Worm (Caenorhabditis elegans) whole organism, L4 larva: ENCODE results near the gene cyp-32A1.

Experiments used
- F44E2.7 ChIP-seq: fragments of 200-800 bp; sonication (Bioruptor generic); IDR thresholded peaks from 2 replicates; pipeline ENCODE4 v2.1.2; 2022; ENCODE audit warnings: missing genetic modification characterization, missing compliant biosample characterization
- T26A8.4 ChIP-seq: fragments of 200-800 bp; sonication (Bioruptor generic); IDR thresholded peaks from 2 replicates; pipeline ENCODE4 v1.3.6; 2022; ENCODE audit warnings: missing genetic modification characterization, missing compliant biosample characterization
- Y105C5A.15 ChIP-seq: fragments of 200-800 bp; sonication (Bioruptor generic); IDR thresholded peaks from 2 replicates; pipeline ENCODE4 v1.3.6; 2022; ENCODE audit warnings: missing genetic modification characterization, missing compliant biosample characterization
- Y48G9A.11 ChIP-seq: fragments of 200-800 bp; sonication (Bioruptor generic); IDR thresholded peaks from 2 replicates; pipeline ENCODE4 v1.3.6; 2022; ENCODE audit warnings: missing genetic modification reagents, missing genetic modification characterization, missing compliant biosample characterization
- Y5F2A.4 ChIP-seq: fragments of 200-800 bp; sonication (Bioruptor generic); optimal IDR thresholded peaks from 2 replicates; lab custom pipeline; 2018; ENCODE audit warnings: mild to moderate bottlenecking, missing genetic modification characterization, missing compliant biosample characterization
- ZK546.5 ChIP-seq, 2 experiments: sonication (generic microtip); optimal IDR thresholded peaks; 2 replicates each; lab custom pipeline; 2017; ENCODE audit warnings: missing biosample characterization in 2 of 2, missing genetic modification characterization in 2 of 2
- arid-1 ChIP-seq: fragments of 200-800 bp; sonication (Bioruptor generic); conservative IDR thresholded peaks from 2 replicates; pipeline ENCODE4 v1.3.6; 2022; ENCODE audit warnings: missing genetic modification reagents, missing genetic modification characterization, missing compliant biosample characterization
- attf-4 ChIP-seq: sonication (generic microtip); optimal IDR thresholded peaks from 3 replicates; lab custom pipeline; 2017; ENCODE audit warnings: missing biosample characterization, missing genetic modification characterization
- ceh-44 ChIP-seq: fragments of 200-800 bp; sonication (Bioruptor generic); IDR thresholded peaks from 2 replicates; pipeline ENCODE4 v1.3.6; 2022; ENCODE audit warnings: missing genetic modification reagents, missing genetic modification characterization, missing compliant biosample characterization
- ceh-82 ChIP-seq: sonication (generic microtip); optimal IDR thresholded peaks from 2 replicates; lab custom pipeline; 2017; ENCODE audit warnings: missing biosample characterization, missing genetic modification characterization
- daf-16 ChIP-seq, 3 experiments: sonication (generic microtip); optimal IDR thresholded peaks; 2 replicates each; lab custom pipeline; 2016 to 2017; ENCODE audit warnings: missing genetic modification characterization in 3 of 3, missing genetic modification reagents in 3 of 3, mild to moderate bottlenecking in 2 of 3, missing compliant biosample characterization in 2 of 3, missing biosample characterization in 1 of 3, moderate library complexity in 1 of 3
- daf-19 ChIP-seq: fragments of 200-800 bp; sonication (Bioruptor generic); conservative IDR thresholded peaks from 2 replicates; pipeline ENCODE4 v1.3.6; 2022; ENCODE audit warnings: missing genetic modification characterization, missing compliant biosample characterization
- dmd-9 ChIP-seq: fragments of 200-800 bp; sonication (Bioruptor generic); IDR thresholded peaks from 2 replicates; pipeline ENCODE4 v1.3.6; 2022; ENCODE audit warnings: missing genetic modification reagents, missing genetic modification characterization, missing compliant biosample characterization
- duxl-1 ChIP-seq: sonication (generic microtip); optimal IDR thresholded peaks from 2 replicates; lab custom pipeline; 2016; ENCODE audit warnings: mild to moderate bottlenecking, missing genetic modification characterization, moderate library complexity, missing compliant biosample characterization; ENCODE audit not compliant: poor library complexity
- dve-1 ChIP-seq: sonication (generic microtip); optimal IDR thresholded peaks from 2 replicates; lab custom pipeline; 2017; ENCODE audit warnings: antibody characterized with exemption, mild to moderate bottlenecking, missing genetic modification characterization, missing compliant biosample characterization; ENCODE audit not compliant: insufficient read depth
- egl-27 ChIP-seq: sonication (generic microtip); optimal IDR thresholded peaks from 3 replicates; lab custom pipeline; 2017; ENCODE audit warnings: missing biosample characterization, missing genetic modification reagents, missing genetic modification characterization
- egl-43 ChIP-seq: fragments of 200-800 bp; sonication (Bioruptor generic); IDR thresholded peaks from 2 replicates; pipeline ENCODE4 v1.3.6; 2022; ENCODE audit warnings: missing genetic modification reagents, missing genetic modification characterization, missing compliant biosample characterization
- gei-8 ChIP-seq: fragments of 200-800 bp; sonication (Bioruptor generic); optimal IDR thresholded peaks from 2 replicates; lab custom pipeline; 2018; ENCODE audit warnings: mild to moderate bottlenecking, missing genetic modification characterization, missing compliant biosample characterization
- hif-1 ChIP-seq, 2 experiments: sonication (generic microtip); optimal IDR thresholded peaks; 2 replicates each; lab custom pipeline; 2016 to 2017; ENCODE audit warnings: missing compliant biosample characterization in 2 of 2, missing genetic modification characterization in 2 of 2, missing genetic modification reagents in 2 of 2, missing genotype in 2 of 2, mild to moderate bottlenecking in 1 of 2
- hlh-11 ChIP-seq: fragments of 200-800 bp; sonication (Bioruptor generic); optimal IDR thresholded peaks from 2 replicates; lab custom pipeline; 2018; ENCODE audit warnings: mild to moderate bottlenecking, missing genetic modification characterization, missing compliant biosample characterization
- hlh-30 ChIP-seq: sonication (generic microtip); optimal IDR thresholded peaks from 2 replicates; lab custom pipeline; 2017; ENCODE audit warnings: antibody characterized with exemption, mild to moderate bottlenecking, missing genetic modification characterization, missing compliant biosample characterization; ENCODE audit not compliant: insufficient read depth
- hmg-1.1 ChIP-seq: fragments of 200-800 bp; sonication (Bioruptor generic); IDR thresholded peaks from 2 replicates; pipeline ENCODE4 v1.3.6; 2022; ENCODE audit warnings: missing genetic modification reagents, missing genetic modification characterization, missing compliant biosample characterization
- lin-13 ChIP-seq: fragments of 150-350 bp; optimal IDR thresholded peaks from 2 replicates; lab custom pipeline; 2014; ENCODE audit warnings: missing biosample characterization, missing genetic modification reagents, missing genetic modification characterization
- lin-38 ChIP-seq: fragments of 200-800 bp; sonication (Bioruptor generic); IDR thresholded peaks from 2 replicates; pipeline ENCODE4 v1.3.6; 2022; ENCODE audit warnings: missing genetic modification reagents, missing genetic modification characterization, missing compliant biosample characterization
- lin-39 ChIP-seq: fragments of 150-350 bp; optimal IDR thresholded peaks from 2 replicates; lab custom pipeline; 2014; ENCODE audit warnings: missing biosample characterization, missing genetic modification reagents, missing genetic modification characterization
- lsy-2 ChIP-seq, 2 experiments: fragments of 150-350 bp in 1 of 2; sonication (generic microtip) in 1 of 2; optimal IDR thresholded peaks; 2 replicates each; lab custom pipeline; 2014 to 2017; ENCODE audit warnings: missing biosample characterization in 2 of 2, missing genetic modification characterization in 2 of 2
- madf-5 ChIP-seq, 2 experiments: fragments of 200-800 bp; sonication (Bioruptor generic); IDR thresholded peaks; 2 replicates each; pipeline ENCODE4 v1.3.6; 2022; ENCODE audit warnings: missing compliant biosample characterization in 2 of 2, missing genetic modification characterization in 2 of 2
- madf-9 ChIP-seq: fragments of 200-800 bp; sonication (Bioruptor generic); conservative IDR thresholded peaks from 2 replicates; pipeline ENCODE4 v1.3.6; 2022; ENCODE audit warnings: missing genetic modification reagents, missing genetic modification characterization, missing compliant biosample characterization
- mep-1 ChIP-seq: fragments of 150-350 bp; sonication (generic microtip); optimal IDR thresholded peaks from 3 replicates; lab custom pipeline; 2014; ENCODE audit warnings: missing biosample characterization, missing genetic modification characterization
- mes-2 ChIP-seq: sonication (generic microtip); optimal IDR thresholded peaks from 2 replicates; lab custom pipeline; 2016; ENCODE audit warnings: missing genotype, mild to moderate bottlenecking, missing genetic modification characterization, missing compliant biosample characterization; ENCODE audit not compliant: poor library complexity, severe bottlenecking
- mxl-2 ChIP-seq: fragments of 200-800 bp; sonication (Bioruptor generic); conservative IDR thresholded peaks from 2 replicates; pipeline ENCODE4 v1.3.6; 2022; ENCODE audit warnings: missing genetic modification reagents, missing genetic modification characterization, missing compliant biosample characterization
- nhr-10 ChIP-seq: fragments of 150-350 bp; optimal IDR thresholded peaks from 2 replicates; lab custom pipeline; 2014; ENCODE audit warnings: missing biosample characterization, missing genetic modification characterization
- nhr-102 ChIP-seq: sonication (generic microtip); optimal IDR thresholded peaks from 2 replicates; lab custom pipeline; 2016; ENCODE audit warnings: mild to moderate bottlenecking, missing genetic modification characterization, moderate library complexity, missing compliant biosample characterization
- nhr-111 ChIP-seq: fragments of 200-800 bp; sonication (Bioruptor generic); optimal IDR thresholded peaks from 2 replicates; lab custom pipeline; 2018; ENCODE audit warnings: mild to moderate bottlenecking, missing genetic modification characterization, missing compliant biosample characterization
- nhr-237 ChIP-seq: sonication (generic microtip); optimal IDR thresholded peaks from 2 replicates; lab custom pipeline; 2017; ENCODE audit warnings: missing biosample characterization, missing genetic modification characterization
- nhr-28 ChIP-seq: fragments of 150-350 bp; optimal IDR thresholded peaks from 2 replicates; lab custom pipeline; 2014; ENCODE audit warnings: missing biosample characterization, missing genetic modification characterization
- php-3 ChIP-seq: fragments of 200-800 bp; sonication (Bioruptor generic); IDR thresholded peaks from 2 replicates; pipeline ENCODE4 v1.3.6; 2022; ENCODE audit warnings: missing genetic modification reagents, missing genetic modification characterization, missing compliant biosample characterization
- pqm-1 ChIP-seq: sonication (generic microtip); optimal IDR thresholded peaks from 2 replicates; lab custom pipeline; 2017; ENCODE audit warnings: missing biosample characterization, missing genetic modification characterization
- rbr-2 ChIP-seq: sonication (generic microtip); optimal IDR thresholded peaks from 2 replicates; lab custom pipeline; 2016; ENCODE audit warnings: missing genotype, missing genetic modification characterization, missing compliant biosample characterization
- sdz-12 ChIP-seq: fragments of 200-800 bp; sonication (Bioruptor generic); optimal IDR thresholded peaks from 2 replicates; lab custom pipeline; 2018; ENCODE audit warnings: mild to moderate bottlenecking, missing genetic modification characterization, missing compliant biosample characterization
- unc-62 ChIP-seq, 3 experiments: fragments of 150-350 bp in 1 of 3; sonication (generic microtip); optimal IDR thresholded peaks in 2 of 3; peaks in 1 of 3; 1 replicate in 1 of 3; 2 replicates in 2 of 3; lab custom pipeline; 2014 to 2017; ENCODE audit warnings: missing biosample characterization in 3 of 3, missing genetic modification characterization in 3 of 3, missing genetic modification reagents in 3 of 3, missing genotype in 1 of 3
- vab-7 ChIP-seq: fragments of 200-800 bp; sonication (Bioruptor generic); IDR thresholded peaks from 2 replicates; pipeline ENCODE4 v1.3.6; 2022; ENCODE audit warnings: missing genetic modification reagents, missing genetic modification characterization, missing compliant biosample characterization
- zag-1 ChIP-seq: fragments of 150-350 bp; optimal IDR thresholded peaks from 2 replicates; lab custom pipeline; 2014; ENCODE audit warnings: missing biosample characterization, missing genetic modification characterization
- zfp-3 ChIP-seq: fragments of 200-800 bp; sonication (Bioruptor generic); conservative IDR thresholded peaks from 2 replicates; pipeline ENCODE4 v1.3.6; 2022; ENCODE audit warnings: missing genetic modification reagents, missing genetic modification characterization, missing compliant biosample characterization
- zip-2 ChIP-seq: fragments of 150-350 bp; optimal IDR thresholded peaks from 2 replicates; lab custom pipeline; 2014; ENCODE audit warnings: missing biosample characterization, missing genetic modification characterization

Gene cyp-32A1

ce11 chrV:7808444-7808843 lies 26.8 kb downstream of the cyp-32A1 start:
- TF ChIP-seq unc-62 (GFP tag; optimal IDR thresholded peaks at IDR 0.05 in 1 of 2; lab: Kevin White, UChicago): peak in 1 of 2 experiments; percentile 77
- no peak for TF ChIP-seq unc-62 (tag; optimal IDR thresholded peaks at IDR 0.05; lab: Kevin White, UChicago)
- TF ChIP-seq T26A8.4 (GFP tag; lab: Robert Waterston, UW): no peak

- TF ChIP-seq arid-1 (no peak), Y48G9A.11 (GFP tag; lab: Robert Waterston, UW) (no peak), lsy-2 (tag; optimal IDR thresholded peaks at IDR 0.05; lab: Kevin White, UChicago) (no peak), hlh-11 (tag; lab: Kevin White, UChicago) (peak; percentile 39), F44E2.7 (GFP tag; lab: Robert Waterston, UW) (no peak), rbr-2 (tag; lab: Kevin White, UChicago) (no peak), Y105C5A.15 (GFP tag; lab: Robert Waterston, UW) (no peak), mxl-2 (GFP tag; lab: Robert Waterston, UW) (no peak), attf-4 (no peak), madf-5 (GFP tag; IDR thresholded peaks at IDR 0.05; lab: Robert Waterston, UW) (no peak), hmg-1.1 (GFP tag; lab: Robert Waterston, UW) (no peak), nhr-111 (no peak), daf-19 (GFP tag; lab: Robert Waterston, UW) (no peak), lin-38 (GFP tag; lab: Robert Waterston, UW) (0 out of 2 replicates have a peak, but pooled peaks have one; percentile 28), nhr-28 (peak; percentile 98), pqm-1 (peak; percentile 50), lin-39 (tag; lab: Kevin White, UChicago) (no peak), sdz-12 (GFP tag; lab: Kevin White, UChicago) (no peak), hlh-30 (peak; percentile 9), egl-43 (GFP tag; lab: Robert Waterston, UW) (no peak), vab-7 (GFP tag; lab: Robert Waterston, UW) (no peak), mes-2 (tag; lab: Kevin White, UChicago) (no peak), ceh-82 (no peak), nhr-237 (no peak), egl-27 (tag; lab: Kevin White, UChicago) (no peak), ceh-44 (GFP tag; lab: Robert Waterston, UW) (no peak), zag-1 (no peak), Y5F2A.4 (GFP tag; lab: Kevin White, UChicago) (no peak), lin-13 (GFP tag; lab: Kevin White, UChicago) (no peak), zfp-3 (GFP tag; lab: Robert Waterston, UW) (no peak), zip-2 (tag; lab: Kevin White, UChicago) (no peak), hif-1 (tag; optimal IDR thresholded peaks at IDR 0.05; lab: Kevin White, UChicago) (no peak), mep-1 (tag; lab: Kevin White, UChicago) (peak; percentile 7), nhr-102 (no peak), nhr-10 (tag; lab: Kevin White, UChicago) (peak; percentile 7), dmd-9 (GFP tag; lab: Robert Waterston, UW) (no peak), gei-8 (no peak), madf-9 (no peak), T26A8.4 (GFP tag; lab: Robert Waterston, UW) (no peak), daf-16 (GFP tag; optimal IDR thresholded peaks at IDR 0.05; lab: Kevin White, UChicago) (no peak), daf-16 (tag; optimal IDR thresholded peaks at IDR 0.05; lab: Kevin White, UChicago) (peak; percentile 40), duxl-1 (tag; lab: Kevin White, UChicago) (no peak), php-3 (GFP tag; lab: Robert Waterston, UW) (0 out of 2 replicates have a peak, but pooled peaks have one; percentile 9), ZK546.5 (tag; optimal IDR thresholded peaks at IDR 0.05; lab: Kevin White, UChicago) (no peak), dve-1 (tag; lab: Kevin White, UChicago) (peak; percentile 57)
These were observed 28.0 kb downstream of the cyp-32A1 start, which contains the start of gene ZK742.3 for ce11 chrV:7809320-7810256. Gene ZK742.3 (minus strand): TSS chrV:7809912.
